Worm (Caenorhabditis elegans) whole organism, L4 larva: ENCODE data around the gene R08D7.5.

Experiments
- T20F7.1 ChIP-seq: fragments of 200-800 bp; sonication (Bioruptor generic); optimal IDR thresholded peaks from 2 replicates; lab custom pipeline; 2018; ENCODE audit warnings: mild to moderate bottlenecking, missing genetic modification characterization, missing compliant biosample characterization
- ama-1 ChIP-seq: fragments of 150-350 bp; optimal IDR thresholded peaks from 2 replicates; lab custom pipeline; 2014; ENCODE audit warnings: inconsistent platforms, mixed read lengths
- hlh-30 ChIP-seq: sonication (generic microtip); optimal IDR thresholded peaks from 2 replicates; lab custom pipeline; 2017; ENCODE audit warnings: antibody characterized with exemption, mild to moderate bottlenecking, missing genetic modification characterization, missing compliant biosample characterization; ENCODE audit not compliant: insufficient read depth
- pqm-1 ChIP-seq: sonication (generic microtip); optimal IDR thresholded peaks from 2 replicates; lab custom pipeline; 2017; ENCODE audit warnings: missing biosample characterization, missing genetic modification characterization

DNA sequence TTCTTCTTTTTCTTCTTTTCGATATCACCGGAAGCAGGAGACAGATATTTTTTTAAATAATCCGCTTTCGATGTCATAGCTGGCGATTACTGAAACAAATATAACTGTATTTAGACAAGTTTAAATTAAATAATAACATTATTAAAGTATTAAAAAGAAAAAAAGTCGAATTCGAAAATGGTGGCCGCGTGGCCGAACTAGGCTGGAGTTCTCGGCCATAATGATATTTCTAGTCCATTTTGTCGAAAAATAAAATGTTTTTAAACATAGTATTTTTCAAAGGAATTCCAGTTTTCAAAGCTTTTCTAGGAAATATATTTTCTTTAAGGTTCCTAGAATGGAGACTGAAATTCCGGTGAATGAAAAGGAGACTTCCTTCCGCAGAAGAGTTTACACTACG, 6.3 kb upstream of the R08D7.5 start, which contains the start of the genes bud-13 and rpap-2:
- no peak for TF ChIP-seq pqm-1 (tag; lab: Kevin White, UChicago)
- TF ChIP-seq ama-1 (lab: Kevin White, UChicago): no peak
- TF ChIP-seq T20F7.1 (GFP tag; lab: Kevin White, UChicago): no peak
- no peak for TF ChIP-seq hlh-30 (tag; lab: Kevin White, UChicago)
